Worm (Caenorhabditis elegans): ENCODE data around the gene nspb-3.

The nspb-3 gene

ce11 chrIV:6627798-6628197 lies 33.0 kb upstream of the nspb-3 start, which contains the start of gene cest-5.2:
cest-5.2 (minus strand) TSS chrIV:6627925.
- TF ChIP-seq nhr-23 (tag; optimal IDR thresholded peaks at IDR 0.05) (no peak), pha-4 (tag; optimal IDR thresholded peaks at IDR 0.05) (peak; percentile 26), pqm-1 (tag; optimal IDR thresholded peaks at IDR 0.05) (peak; percentile 9), nhr-77 (tag; optimal IDR thresholded peaks at IDR 0.05) (no peak), unc-39 (tag; optimal IDR thresholded peaks at IDR 0.05) (no peak), sea-2 (GFP tag; optimal IDR thresholded peaks at IDR 0.05) (no peak), ceh-28 (tag; optimal IDR thresholded peaks at IDR 0.05) (peak; percentile 14), elt-2 (tag; optimal IDR thresholded peaks at IDR 0.05) (peak; percentile 67), daf-12 (tag; optimal IDR thresholded peaks at IDR 0.05) (no peak)

ce11 chrIV:6623390-6623789 lies 28.6 kb upstream of the nspb-3 start, which contains the start of gene C01B10.44:
C01B10.44 (plus strand) TSS chrIV:6623690.
- TF ChIP-seq ztf-11 (tag; optimal IDR thresholded peaks at IDR 0.05), result no peak
- no peak for TF ChIP-seq eor-1 (tag; optimal IDR thresholded peaks at IDR 0.05)
- no peak for TF ChIP-seq egl-5 (tag; optimal IDR thresholded peaks at IDR 0.05)
- no peak for TF ChIP-seq ama-1 (optimal IDR thresholded peaks at IDR 0.05)
- no peak for TF ChIP-seq elt-1 (tag; optimal IDR thresholded peaks at IDR 0.05)
- TF ChIP-seq lin-39 (tag; optimal IDR thresholded peaks at IDR 0.05), result no peak
- no peak for TF ChIP-seq nhr-76 (tag; optimal IDR thresholded peaks at IDR 0.05)
- no peak for TF ChIP-seq sea-2 (GFP tag; optimal IDR thresholded peaks at IDR 0.05)
- no peak for TF ChIP-seq aly-2 (tag; optimal IDR thresholded peaks at IDR 0.05)
- no peak for TF ChIP-seq unc-39 (tag; optimal IDR thresholded peaks at IDR 0.05)

ce11 chrIV:6622142-6622541 lies 27.4 kb upstream of the nspb-3 start:
- TF ChIP-seq ceh-28 (tag; optimal IDR thresholded peaks at IDR 0.05) (peak; percentile 38), tbx-2 (tag; optimal IDR thresholded peaks at IDR 0.05) (no peak), nhr-25 (tag; optimal IDR thresholded peaks at IDR 0.05) (peak; percentile 70), elt-3 (tag; optimal IDR thresholded peaks at IDR 0.05) (peak in 1 of 3 experiments; percentile 73), elt-2 (tag; optimal IDR thresholded peaks at IDR 0.05) (no peak), nfya-1 (tag; optimal IDR thresholded peaks at IDR 0.05; ENCODE audit: insufficient read depth) (peak; percentile 20), pha-4 (tag; optimal IDR thresholded peaks at IDR 0.05) (peak; percentile 36), nhr-23 (tag; optimal IDR thresholded peaks at IDR 0.05) (peak; percentile 76), eor-1 (tag; optimal IDR thresholded peaks at IDR 0.05) (no peak), nhr-77 (tag; optimal IDR thresholded peaks at IDR 0.05) (no peak)

ce11 chrIV:6621252-6621651 lies 26.5 kb upstream of the nspb-3 start, which contains the start of gene C01B10.3:
C01B10.3 (minus strand) TSS chrIV:6621352.
- TF ChIP-seq nhr-23 (tag; optimal IDR thresholded peaks at IDR 0.05), result no peak
- TF ChIP-seq mml-1 (tag; optimal IDR thresholded peaks at IDR 0.05), result no peak
- no peak for TF ChIP-seq unc-39 (tag; optimal IDR thresholded peaks at IDR 0.05)
- TF ChIP-seq ceh-82 (tag; optimal IDR thresholded peaks at IDR 0.05), result no peak
- TF ChIP-seq mdl-1 (tag; optimal IDR thresholded peaks at IDR 0.05), result no peak
- no peak for TF ChIP-seq fkh-2 (tag; optimal IDR thresholded peaks at IDR 0.05)
- TF ChIP-seq nhr-25 (tag; optimal IDR thresholded peaks at IDR 0.05), result no peak
- no peak for TF ChIP-seq ztf-4 (tag; optimal IDR thresholded peaks at IDR 0.05)
- no peak for TF ChIP-seq nhr-28 (tag; optimal IDR thresholded peaks at IDR 0.05)
- no peak for TF ChIP-seq egl-5 (tag; optimal IDR thresholded peaks at IDR 0.05)
- TF ChIP-seq nhr-77 (tag; optimal IDR thresholded peaks at IDR 0.05), result no peak
- no peak for TF ChIP-seq nhr-43 (tag; optimal IDR thresholded peaks at IDR 0.05; ENCODE audit: poor library complexity, severe bottlenecking)
- TF ChIP-seq aly-2 (tag; optimal IDR thresholded peaks at IDR 0.05), result no peak
- TF ChIP-seq ceh-16 (tag; optimal IDR thresholded peaks at IDR 0.05), result no peak

- TF ChIP-seq ama-1 (optimal IDR thresholded peaks at IDR 0.05), result no peak
- TF ChIP-seq elt-1 (tag; optimal IDR thresholded peaks at IDR 0.05), result no peak
- no peak for TF ChIP-seq skn-1 (tag; optimal IDR thresholded peaks at IDR 0.05)
- TF ChIP-seq nhr-76 (tag; optimal IDR thresholded peaks at IDR 0.05), result no peak
- TF ChIP-seq ztf-11 (tag; optimal IDR thresholded peaks at IDR 0.05), result no peak
- peak; percentile 29 for TF ChIP-seq elt-2 (tag; optimal IDR thresholded peaks at IDR 0.05)
- TF ChIP-seq nfya-1 (tag; optimal IDR thresholded peaks at IDR 0.05; ENCODE audit: insufficient read depth), result peak; percentile 8
- TF ChIP-seq nhr-23 (tag; optimal IDR thresholded peaks at IDR 0.05), result no peak
- TF ChIP-seq ceh-28 (tag; optimal IDR thresholded peaks at IDR 0.05), result no peak
- TF ChIP-seq nhr-67 (tag; optimal IDR thresholded peaks at IDR 0.05), result no peak
- TF ChIP-seq pha-4 (tag; optimal IDR thresholded peaks at IDR 0.05), result peak; percentile 19
Measured at ce11 chrIV:6618607-6619006, 23.8 kb upstream of the nspb-3 start.

ce11 chrIV:6613296-6613695 lies 18.5 kb upstream of the nspb-3 start, which contains the start of gene drh-1:
drh-1 (minus strand) TSS chrIV:6613353.
- TF ChIP-seq egl-27 (tag; optimal IDR thresholded peaks at IDR 0.05) (no peak), nhr-43 (tag; optimal IDR thresholded peaks at IDR 0.05; ENCODE audit: poor library complexity, severe bottlenecking) (no peak), nfya-1 (tag; optimal IDR thresholded peaks at IDR 0.05; ENCODE audit: insufficient read depth) (peak; percentile 44), ztf-11 (tag; optimal IDR thresholded peaks at IDR 0.05) (no peak), ztf-4 (tag; optimal IDR thresholded peaks at IDR 0.05) (no peak), elt-1 (tag; optimal IDR thresholded peaks at IDR 0.05) (no peak), sea-2 (GFP tag; optimal IDR thresholded peaks at IDR 0.05) (no peak), hmg-11 (tag; optimal IDR thresholded peaks at IDR 0.05) (peak; percentile 23), nhr-76 (tag; optimal IDR thresholded peaks at IDR 0.05) (no peak), mml-1 (tag; optimal IDR thresholded peaks at IDR 0.05) (no peak), nhr-28 (tag; optimal IDR thresholded peaks at IDR 0.05) (no peak), mdl-1 (tag; optimal IDR thresholded peaks at IDR 0.05) (no peak), ama-1 (optimal IDR thresholded peaks at IDR 0.05) (peak; percentile 12), fkh-10 (GFP tag; optimal IDR thresholded peaks at IDR 0.05) (no peak), nhr-11 (tag; optimal IDR thresholded peaks at IDR 0.05) (no peak), daf-12 (tag; optimal IDR thresholded peaks at IDR 0.05) (no peak), lsy-12 (tag; optimal IDR thresholded peaks at IDR 0.05) (no peak), tbx-2 (tag; optimal IDR thresholded peaks at IDR 0.05) (no peak), fkh-2 (tag; optimal IDR thresholded peaks at IDR 0.05) (no peak), skn-1 (tag; optimal IDR thresholded peaks at IDR 0.05) (no peak), zag-1 (tag; optimal IDR thresholded peaks at IDR 0.05) (no peak), R02D3.7 (tag; optimal IDR thresholded peaks at IDR 0.05) (no peak), pha-4 (tag; optimal IDR thresholded peaks at IDR 0.05) (peak; percentile 63), ceh-82 (tag; optimal IDR thresholded peaks at IDR 0.05) (no peak)

All from whole organism, L3 larva.